Fruit fly (Drosophila melanogaster): ENCODE results near the gene CG14151.

dm6 chr3L:10666511-10667003, 38.3 kb upstream of the CG14151 start:
- TF ChIP-seq CG9817 (tag; optimal IDR thresholded peaks at IDR 0.05) (no peak), mam (GFP tag; optimal IDR thresholded peaks at IDR 0.05) (no peak), sc (optimal IDR thresholded peaks at IDR 0.05) (no peak), sc (GFP tag; optimal IDR thresholded peaks at IDR 0.05) (no peak), cas (GFP tag; IDR thresholded peaks at IDR 0.05) (no peak), usp (GFP tag; optimal IDR thresholded peaks at IDR 0.05) (no peak), CG10543 (GFP tag; optimal IDR thresholded peaks at IDR 0.05) (no peak), schlank (tag; optimal IDR thresholded peaks at IDR 0.05) (no peak), inv (GFP tag; IDR thresholded peaks at IDR 0.05; ENCODE audit: partially characterized antibody) (no peak), CG10431 (GFP tag; optimal IDR thresholded peaks at IDR 0.05) (no peak), tup (GFP tag; optimal IDR thresholded peaks at IDR 0.05) (no peak), CG2875 (GFP tag; optimal IDR thresholded peaks at IDR 0.05) (no peak)
